Worm (Caenorhabditis elegans): ENCODE data around the gene ZK616.2.

Gene ZK616.2

ce11 chrIV:5411120-5411519 is 13.5 kb downstream of the ZK616.2 start, which contains the start of gene ZK616.65:
TSS of gene ZK616.65 (minus strand) at chrIV:5411220.
- TF ChIP-seq W03F9.2 (tag; optimal IDR thresholded peaks at IDR 0.05) (no peak), him-1 (tag; optimal IDR thresholded peaks at IDR 0.05) (no peak), dao-5 (tag; optimal IDR thresholded peaks at IDR 0.05) (no peak)

- TF ChIP-seq dao-5 (tag; optimal IDR thresholded peaks at IDR 0.05), result no peak
- no peak for TF ChIP-seq him-1 (tag; optimal IDR thresholded peaks at IDR 0.05)
- TF ChIP-seq W03F9.2 (tag; optimal IDR thresholded peaks at IDR 0.05), result no peak
Observed at ce11 chrIV:5411641-5412337, 14.2 kb downstream of the ZK616.2 start, which contains the start of gene ZK616.8. TSS of gene ZK616.8 (minus strand) at chrIV:5412193.

- no peak for TF ChIP-seq dao-5 (tag; optimal IDR thresholded peaks at IDR 0.05)
- TF ChIP-seq W03F9.2 (tag; optimal IDR thresholded peaks at IDR 0.05), result no peak
- no peak for TF ChIP-seq him-1 (tag; optimal IDR thresholded peaks at IDR 0.05)
Observed at ce11 chrIV:5415696-5416095, 18.1 kb downstream of the ZK616.2 start, which contains the start of gene spp-7. TSS of gene spp-7 (minus strand) at chrIV:5415796.

- TF ChIP-seq W03F9.2 (tag; optimal IDR thresholded peaks at IDR 0.05) (no peak), him-1 (tag; optimal IDR thresholded peaks at IDR 0.05) (no peak), dao-5 (tag; optimal IDR thresholded peaks at IDR 0.05) (no peak)
Observed at ce11 chrIV:5419122-5419521, 21.5 kb downstream of the ZK616.2 start, which contains the start of gene ehn-3. TSS of gene ehn-3 (minus strand) at chrIV:5419222.

- TF ChIP-seq W03F9.2 (tag; optimal IDR thresholded peaks at IDR 0.05) (no peak), dao-5 (tag; optimal IDR thresholded peaks at IDR 0.05) (no peak), him-1 (tag; optimal IDR thresholded peaks at IDR 0.05) (no peak)
Observed at ce11 chrIV:5438705-5439104, 41.1 kb downstream of the ZK616.2 start, which contains the start of gene mgl-3. TSS of gene mgl-3 (plus strand) at chrIV:5439005.

All from whole organism, L4/young adult.